Fruit fly (Drosophila melanogaster) whole organism, adult: ENCODE results near the gene Smn.

Experiments used
- CG11617 ChIP-seq: fragments of 200-800 bp; sonication (Bioruptor generic); optimal IDR thresholded peaks from 2 replicates; lab custom pipeline; 2017; ENCODE audit warnings: mild to moderate bottlenecking, missing biosample characterization, missing genetic modification reagents, missing genetic modification characterization
- CG14711 ChIP-seq: fragments of 200-800 bp; sonication (Bioruptor generic); optimal IDR thresholded peaks from 2 replicates; lab custom pipeline; 2018; ENCODE audit warnings: missing biosample characterization, mild to moderate bottlenecking, missing genetic modification characterization, moderate library complexity
- CG33017 ChIP-seq: fragments of 200-800 bp; sonication (Bioruptor generic); optimal IDR thresholded peaks from 2 replicates; lab custom pipeline; 2018; ENCODE audit warnings: missing biosample characterization, mild to moderate bottlenecking, missing genetic modification characterization, moderate library complexity
- Hr96 ChIP-seq: fragments of 200-800 bp; sonication (Bioruptor generic); optimal IDR thresholded peaks from 2 replicates; lab custom pipeline; 2016; ENCODE audit warnings: missing biosample characterization, missing genetic modification characterization
- kay ChIP-seq: fragments of 200-800 bp; sonication (Bioruptor generic); peaks from one replicate; lab custom pipeline; 2016; ENCODE audit warnings: missing biosample characterization, missing genetic modification characterization, borderline replicate concordance

- TF ChIP-seq CG11617 (GFP tag; lab: Kevin White, UChicago) (peak; percentile 38), Hr96 (no peak), kay (GFP tag; lab: Kevin White, UChicago) (no peak), CG14711 (tag; lab: Kevin White, UChicago) (peak; percentile 49), CG33017 (tag; lab: Kevin White, UChicago) (peak; percentile 63)
These were observed 1.4 kb upstream of the Smn start, which contains the start of gene Rpn12 for dm6 chr3L:16582678-16583315.
